Fruit fly (Drosophila melanogaster) whole organism, embryonic: ENCODE measurements around the gene wa-cup.

Experiments used
- Awh ChIP-seq: fragments of 200-800 bp; sonication (Bioruptor generic); IDR thresholded peaks from 2 replicates; pipeline ENCODE4, ENCODE4 v1.3.6; 2022; ENCODE audit warnings: missing biosample characterization, missing genetic modification characterization
- CG10321 ChIP-seq: fragments of 200-800 bp; sonication (Bioruptor generic); IDR thresholded peaks from 2 replicates; pipeline ENCODE4 v1.3.6; 2022; ENCODE audit warnings: missing biosample characterization, missing genetic modification characterization
- CG11398 ChIP-seq: fragments of 200-800 bp; sonication (Bioruptor generic); optimal IDR thresholded peaks from 2 replicates; lab custom pipeline; 2016; ENCODE audit warnings: missing biosample characterization, missing genetic modification characterization
- CG11560 ChIP-seq: fragments of 200-800 bp; sonication (Bioruptor generic); IDR thresholded peaks from 3 replicates; pipeline ENCODE4 v1.3.6; 2022; ENCODE audit warnings: missing biosample characterization, missing genetic modification characterization
- CG12236 ChIP-seq: fragments of 200-800 bp; sonication (Bioruptor generic); optimal IDR thresholded peaks from 2 replicates; lab custom pipeline; 2016; ENCODE audit warnings: missing biosample characterization, missing genetic modification characterization
- CG12299 ChIP-seq: fragments of 200-800 bp; sonication (Bioruptor generic); optimal IDR thresholded peaks from 2 replicates; lab custom pipeline; 2018; ENCODE audit warnings: missing biosample characterization, mild to moderate bottlenecking, missing genetic modification characterization
- CG12769 ChIP-seq: fragments of 200-800 bp; sonication (Bioruptor generic); optimal IDR thresholded peaks from 2 replicates; lab custom pipeline; 2019; ENCODE audit warnings: missing biosample characterization, mild to moderate bottlenecking, missing genetic modification characterization, moderate library complexity
- CG13894 ChIP-seq: fragments of 200-800 bp; sonication (Bioruptor generic); optimal IDR thresholded peaks from 3 replicates; lab custom pipeline; 2018; ENCODE audit warnings: missing biosample characterization, mild to moderate bottlenecking, missing genetic modification characterization, moderate library complexity
- CG14050 ChIP-seq: fragments of 200-800 bp; sonication (Bioruptor generic); IDR thresholded peaks from 3 replicates; pipeline ENCODE4 v1.3.6; 2022; ENCODE audit warnings: missing biosample characterization, missing genetic modification characterization
- CG14965 ChIP-seq: fragments of 200-800 bp; sonication (Bioruptor generic); optimal IDR thresholded peaks from 2 replicates; lab custom pipeline; 2016; ENCODE audit warnings: missing biosample characterization, missing genetic modification characterization, borderline replicate concordance
- CG15073 ChIP-seq: fragments of 200-800 bp; sonication (Bioruptor generic); optimal IDR thresholded peaks from 2 replicates; lab custom pipeline; 2016; ENCODE audit warnings: missing biosample characterization, missing genetic modification characterization
- CG18011 ChIP-seq: fragments of 200-800 bp; sonication (Bioruptor generic); optimal IDR thresholded peaks from 2 replicates; lab custom pipeline; 2017; ENCODE audit warnings: missing biosample characterization, missing genetic modification characterization, mild to moderate bottlenecking, moderate library complexity, missing genotype
- CG2199 ChIP-seq: fragments of 200-800 bp; sonication (Bioruptor generic); IDR thresholded peaks from 3 replicates; pipeline ENCODE4 v1.3.6; 2022; ENCODE audit warnings: missing biosample characterization, missing genetic modification characterization
- CG2875 ChIP-seq: fragments of 200-800 bp; sonication (Bioruptor generic); optimal IDR thresholded peaks from 2 replicates; lab custom pipeline; 2017; ENCODE audit warnings: missing biosample characterization, mild to moderate bottlenecking, missing genetic modification characterization, missing genetic modification reagents
- CG30431 ChIP-seq: fragments of 200-800 bp; sonication (Bioruptor generic); optimal IDR thresholded peaks from 2 replicates; lab custom pipeline; 2017; ENCODE audit warnings: missing biosample characterization, missing genetic modification characterization
- CG32532 ChIP-seq: fragments of 200-800 bp; sonication (Bioruptor generic); IDR thresholded peaks from 2 replicates; pipeline ENCODE4 v1.3.6; 2022; ENCODE audit warnings: missing biosample characterization, missing genetic modification characterization
- CG4617 ChIP-seq: fragments of 200-800 bp; sonication (Bioruptor generic); optimal IDR thresholded peaks from 3 replicates; lab custom pipeline; 2016; ENCODE audit warnings: missing biosample characterization, missing genetic modification characterization, borderline replicate concordance
- CG5180 ChIP-seq: fragments of 200-800 bp; sonication (Bioruptor generic); optimal IDR thresholded peaks from 3 replicates; lab custom pipeline; 2017; ENCODE audit warnings: missing biosample characterization, missing genetic modification characterization, mild to moderate bottlenecking, moderate library complexity, missing genetic modification reagents
- CG6854 ChIP-seq: fragments of 200-800 bp; sonication (Bioruptor generic); optimal IDR thresholded peaks from 3 replicates; lab custom pipeline; 2017; ENCODE audit warnings: missing biosample characterization, mild to moderate bottlenecking, missing genetic modification characterization
- CG7556 ChIP-seq: fragments of 200-800 bp; sonication (Bioruptor generic); optimal IDR thresholded peaks from 2 replicates; lab custom pipeline; 2017; ENCODE audit warnings: missing biosample characterization, mild to moderate bottlenecking, missing genetic modification characterization
- CkIIα-i1 ChIP-seq: fragments of 200-800 bp; sonication (Bioruptor generic); IDR thresholded peaks from 2 replicates; pipeline ENCODE4 v1.3.6; 2022; ENCODE audit warnings: missing biosample characterization, missing genetic modification characterization
- Ets65A ChIP-seq: fragments of 200-800 bp; sonication (Bioruptor generic); peaks from one replicate; lab custom pipeline; 2016; ENCODE audit warnings: missing biosample characterization, missing genetic modification characterization
- Fer3 ChIP-seq: fragments of 200-800 bp; sonication (Bioruptor generic); optimal IDR thresholded peaks from 2 replicates; lab custom pipeline; 2018; ENCODE audit warnings: missing biosample characterization, mild to moderate bottlenecking, missing genetic modification characterization, moderate library complexity
- HmgD ChIP-seq: fragments of 200-800 bp; sonication (Bioruptor generic); optimal IDR thresholded peaks from 3 replicates; lab custom pipeline; 2016; ENCODE audit warnings: missing biosample characterization, missing genetic modification characterization
- Hmx ChIP-seq: fragments of 200-800 bp; sonication (Bioruptor generic); optimal IDR thresholded peaks from 2 replicates; lab custom pipeline; 2016; ENCODE audit warnings: missing biosample characterization, missing genetic modification characterization
- Lhr ChIP-seq: fragments of 200-800 bp; sonication (Bioruptor generic); optimal IDR thresholded peaks from 3 replicates; lab custom pipeline; 2017; ENCODE audit warnings: mild to moderate bottlenecking, missing biosample characterization, missing genetic modification reagents, missing genetic modification characterization
- Sox102F ChIP-seq: fragments of 200-800 bp; sonication (Bioruptor generic); optimal IDR thresholded peaks from 2 replicates; lab custom pipeline; 2018; ENCODE audit warnings: missing biosample characterization, mild to moderate bottlenecking, missing genetic modification characterization, moderate library complexity
- Trl ChIP-seq, 3 experiments: fragments of >200 bp in 2 of 3; fragments of 200-800 bp in 1 of 3; sonication (Bioruptor generic) in 1 of 3; optimal IDR thresholded peaks; 2 replicates in 1 of 3; 3 replicates in 2 of 3; lab custom pipeline; 2016 to 2017; ENCODE audit warnings: missing biosample characterization in 1 of 3, missing genetic modification characterization in 1 of 3
- abd-A ChIP-seq: fragments of 200-800 bp; sonication (Bioruptor generic); optimal IDR thresholded peaks from 3 replicates; lab custom pipeline; 2019; ENCODE audit warnings: missing biosample characterization, mild to moderate bottlenecking, missing genetic modification characterization, moderate library complexity
- br ChIP-seq: fragments of >200 bp; optimal IDR thresholded peaks from 2 replicates; lab custom pipeline; 2017
- cato ChIP-seq: fragments of 200-800 bp; sonication (Bioruptor generic); optimal IDR thresholded peaks from 2 replicates; lab custom pipeline; 2016; ENCODE audit warnings: missing biosample characterization, missing genetic modification characterization, borderline replicate concordance
- chinmo ChIP-seq: fragments of 200-800 bp; sonication (Bioruptor generic); IDR thresholded peaks from 4 replicates; pipeline ENCODE4 v1.3.6; 2022; ENCODE audit warnings: missing biosample characterization, missing genetic modification characterization; ENCODE audit not compliant: partially characterized antibody
- dpn ChIP-seq, 2 experiments: fragments of 200-800 bp; sonication (Bioruptor generic); optimal IDR thresholded peaks; 3 replicates each; lab custom pipeline; 2016; ENCODE audit warnings: missing biosample characterization in 2 of 2, missing genetic modification characterization in 2 of 2
- grn ChIP-seq: fragments of 200-800 bp; sonication (Bioruptor generic); optimal IDR thresholded peaks from 3 replicates; lab custom pipeline; 2017; ENCODE audit warnings: missing biosample characterization, missing genetic modification characterization
- gsb ChIP-seq: fragments of 200-800 bp; sonication (Bioruptor generic); IDR thresholded peaks from 2 replicates; pipeline ENCODE4 v1.3.6; 2022; ENCODE audit warnings: missing biosample characterization, missing genetic modification characterization
- hth ChIP-seq: fragments of >200 bp; optimal IDR thresholded peaks from 2 replicates; lab custom pipeline; 2017; ENCODE audit warnings: inconsistent platforms
- mld ChIP-seq: fragments of 200-800 bp; sonication (Bioruptor generic); IDR thresholded peaks from 3 replicates; pipeline ENCODE4 v1.3.6; 2022; ENCODE audit warnings: missing biosample characterization, missing genetic modification characterization; ENCODE audit not compliant: partially characterized antibody
- nerfin-2 ChIP-seq: fragments of 200-800 bp; sonication (Bioruptor generic); IDR thresholded peaks from 2 replicates; pipeline ENCODE4 v1.3.6; 2022; ENCODE audit warnings: missing biosample characterization, missing genetic modification characterization; ENCODE audit not compliant: partially characterized antibody
- oc ChIP-seq: fragments of 200-800 bp; sonication (Bioruptor generic); optimal IDR thresholded peaks from 2 replicates; lab custom pipeline; 2018; ENCODE audit warnings: missing biosample characterization, mild to moderate bottlenecking, missing genetic modification characterization, moderate library complexity
- otp ChIP-seq: fragments of 200-800 bp; sonication (Bioruptor generic); IDR thresholded peaks from 3 replicates; pipeline ENCODE4, ENCODE4 v1.3.6; 2022; ENCODE audit warnings: missing biosample characterization, missing genetic modification characterization
- sd ChIP-seq: fragments of 200-800 bp; sonication (Bioruptor generic); optimal IDR thresholded peaks from 3 replicates; lab custom pipeline; 2018; ENCODE audit warnings: missing biosample characterization, mild to moderate bottlenecking, missing genetic modification characterization, moderate library complexity
- sens ChIP-seq: fragments of 200-800 bp; sonication (Bioruptor generic); peaks from one replicate; lab custom pipeline; 2016; ENCODE audit warnings: missing biosample characterization, missing genetic modification characterization
- tap ChIP-seq: fragments of 200-800 bp; optimal IDR thresholded peaks from 3 replicates; lab custom pipeline; 2019; ENCODE audit warnings: missing biosample characterization, mild to moderate bottlenecking, missing genetic modification characterization, moderate library complexity
- tgo ChIP-seq: fragments of 200-800 bp; sonication (Bioruptor generic); IDR thresholded peaks from 3 replicates; pipeline ENCODE4 v1.3.6; 2022; ENCODE audit warnings: missing biosample characterization, missing genetic modification characterization
- ttk ChIP-seq: fragments of 200-800 bp; sonication (Bioruptor generic); IDR thresholded peaks from 2 replicates; pipeline ENCODE4 v2.1.2; 2022; ENCODE audit warnings: missing biosample characterization, missing genetic modification characterization
- usp ChIP-seq: fragments of >200 bp; optimal IDR thresholded peaks from 2 replicates; lab custom pipeline; 2017; ENCODE audit warnings: missing biosample characterization, missing genetic modification characterization
- yki ChIP-seq: fragments of >200 bp; optimal IDR thresholded peaks from 3 replicates; lab custom pipeline; 2018

The wa-cup gene

DNA sequence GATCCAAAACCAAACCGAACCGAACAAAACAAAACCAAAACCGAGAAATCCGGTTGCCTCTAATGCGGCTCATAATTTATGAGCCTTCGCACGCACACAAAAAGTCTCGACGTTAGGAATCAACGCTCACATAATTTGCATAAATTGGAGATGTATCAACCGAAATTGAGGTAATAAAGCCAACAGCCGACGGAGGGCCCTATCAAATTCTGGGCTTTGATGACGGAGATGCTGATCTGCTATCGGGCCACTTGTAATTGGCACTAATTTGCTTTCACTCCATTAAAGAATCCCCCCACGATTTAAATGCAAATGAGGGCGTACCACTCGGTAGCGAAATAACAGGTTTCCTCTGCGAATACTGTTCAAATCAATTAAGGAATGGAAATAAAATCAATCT lies 18.3 kb downstream of the wa-cup start:
- TF ChIP-seq sd (tag; lab: Kevin White, UChicago) (peak; percentile 24), CG12299 (tag; lab: Kevin White, UChicago) (no peak), chinmo (peak; percentile 12; the same call in 1 of the 4 replicates), abd-A (tag; lab: Kevin White, UChicago) (peak; percentile 84), CG13894 (tag; lab: Kevin White, UChicago) (peak; percentile 28), Hmx (GFP tag; lab: Kevin White, UChicago) (no peak), CG14050 (GFP tag; lab: Robert Waterston, UW) (no peak), grn (GFP tag; lab: Kevin White, UChicago) (peak; percentile 64), oc (tag; lab: Kevin White, UChicago) (peak; percentile 10), CG12769 (tag; lab: Kevin White, UChicago) (peak; percentile 2)

DNA sequence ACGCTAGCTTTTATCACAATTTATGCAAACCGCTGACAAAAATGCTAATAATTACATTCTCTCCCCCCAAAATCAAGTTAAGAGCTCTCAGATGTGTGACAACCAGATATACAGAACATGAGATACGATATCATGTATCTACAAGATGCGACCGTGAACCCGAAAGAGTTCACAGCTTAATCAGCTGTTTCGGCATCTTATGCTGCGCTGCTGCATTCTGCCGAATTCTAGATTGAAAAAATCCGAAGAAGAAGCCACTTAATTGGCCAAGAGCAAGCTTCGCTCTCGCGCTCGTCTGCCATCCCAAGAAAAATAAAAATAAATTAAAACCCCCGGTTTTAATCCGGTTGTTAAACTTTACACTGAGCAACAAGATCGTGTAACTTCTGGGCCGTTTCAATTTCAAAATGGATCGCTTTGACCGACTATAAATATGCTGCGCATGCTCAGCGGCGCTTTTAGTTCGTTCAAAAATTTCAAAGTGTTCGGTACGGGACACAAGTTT lies 18.8 kb downstream of the wa-cup start, which contains the start of gene CG14598:
CG14598 (plus strand) TSS at position 455 of the 505 bp plus-strand sequence.
- TF ChIP-seq Trl (optimal IDR thresholded peaks at IDR 0.05; lab: Kevin White, UChicago) (no peak), Trl (GFP tag; optimal IDR thresholded peaks at IDR 0.05; lab: Kevin White, UChicago) (no peak), dpn (GFP tag; optimal IDR thresholded peaks at IDR 0.05; lab: Kevin White, UChicago) (no peak), cato (no peak), chinmo (peak; percentile 72; the same call in 1 of the 4 replicates), yki (lab: Kevin White, UChicago) (no peak), CG32532 (GFP tag; lab: Robert Waterston, UW) (peak; percentile 40; the same call in 1 of the 2 replicates), CG12236 (GFP tag; lab: Kevin White, UChicago) (no peak), mld (GFP tag; lab: Robert Waterston, UW) (no peak), tap (tag; lab: Kevin White, UChicago) (no peak), CG11560 (tag; lab: Robert Waterston, UW) (no peak), HmgD (GFP tag; lab: Kevin White, UChicago) (no peak), CkIIα-i1 (no peak), CG5180 (no peak), usp (GFP tag; lab: Kevin White, UChicago) (no peak), CG18011 (GFP tag; lab: Kevin White, UChicago) (no peak), Lhr (GFP tag; lab: Kevin White, UChicago) (no peak), ttk (no peak), CG10321 (GFP tag; lab: Robert Waterston, UW) (no peak), Ets65A (GFP tag; lab: Kevin White, UChicago) (peak; percentile 83)

DNA sequence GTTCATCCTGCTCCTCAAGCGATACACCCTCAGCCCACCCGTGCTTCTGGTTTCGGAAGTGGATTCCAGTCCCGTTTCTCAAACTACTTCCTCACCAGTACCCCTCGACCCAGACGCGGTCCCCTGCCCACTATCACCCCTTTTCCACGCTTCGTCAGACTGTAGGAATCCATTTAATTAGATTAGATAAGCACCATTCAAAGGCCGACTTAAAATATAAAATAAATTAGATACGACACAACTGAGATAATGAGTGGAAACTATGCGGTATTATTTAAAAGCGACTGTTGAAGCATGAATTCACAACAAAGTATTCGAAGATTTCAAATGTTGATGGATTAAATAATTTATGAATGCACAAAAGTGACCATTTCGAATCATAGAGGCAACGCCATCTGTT lies 20.8 kb downstream of the wa-cup start:
- TF ChIP-seq CG2199 (GFP tag; lab: Robert Waterston, UW) (no peak), sd (tag; lab: Kevin White, UChicago) (peak; percentile 92), gsb (GFP tag; lab: Robert Waterston, UW) (no peak), br (lab: Kevin White, UChicago) (no peak), Sox102F (GFP tag; lab: Kevin White, UChicago) (no peak), Fer3 (tag; lab: Kevin White, UChicago) (no peak), sens (no peak), Lhr (GFP tag; lab: Kevin White, UChicago) (no peak), CG30431 (GFP tag; lab: Kevin White, UChicago) (no peak), CG6854 (GFP tag; lab: Kevin White, UChicago) (no peak), hth (lab: Kevin White, UChicago) (no peak), CG14965 (GFP tag; lab: Kevin White, UChicago) (no peak), CG11398 (no peak), Awh (GFP tag; lab: Robert Waterston, UW) (peak; percentile 51; the same call in 1 of the 2 replicates), CG15073 (no peak), CG2875 (GFP tag; lab: Kevin White, UChicago) (no peak), abd-A (tag; lab: Kevin White, UChicago) (peak; percentile 51), otp (GFP tag; lab: Robert Waterston, UW) (no peak), CG4617 (GFP tag; lab: Kevin White, UChicago) (no peak), nerfin-2 (no peak), CG12769 (tag; lab: Kevin White, UChicago) (peak; percentile 18), CG7556 (GFP tag; lab: Kevin White, UChicago) (no peak), tgo (GFP tag; lab: Robert Waterston, UW) (no peak)
